Worm (Caenorhabditis elegans) whole organism, young adult: ENCODE measurements around the gene sri-77.
"Not testable (repeated sequence)": the region's sequence is repeated elsewhere in the genome, so short reads cannot be mapped to it uniquely, and the experiment has no call there.

Experiments used
- F23B12.7 ChIP-seq: sonication (generic microtip); optimal IDR thresholded peaks from 2 replicates; lab custom pipeline; 2017; ENCODE audit warnings: missing genetic modification characterization, mild to moderate bottlenecking, missing compliant biosample characterization, antibody characterized with exemption, moderate library complexity; ENCODE audit not compliant: insufficient read depth
- F37B4.10 ChIP-seq: fragments of 200-800 bp; sonication (Bioruptor generic); IDR thresholded peaks from 2 replicates; pipeline ENCODE4 v1.3.6; 2022; ENCODE audit warnings: missing genetic modification characterization, missing compliant biosample characterization
- F49E8.2 ChIP-seq: sonication (generic microtip); optimal IDR thresholded peaks from 3 replicates; lab custom pipeline; 2017; ENCODE audit warnings: missing genetic modification characterization, mild to moderate bottlenecking, missing compliant biosample characterization, antibody characterized with exemption, moderate library complexity; ENCODE audit not compliant: insufficient read depth
- F52B5.7 ChIP-seq: sonication (generic microtip); optimal IDR thresholded peaks from 2 replicates; lab custom pipeline; 2016; ENCODE audit warnings: mild to moderate bottlenecking, missing genetic modification characterization, missing compliant biosample characterization
- F55B11.4 ChIP-seq: sonication (generic microtip); optimal IDR thresholded peaks from 2 replicates; lab custom pipeline; 2016; ENCODE audit warnings: missing compliant biosample characterization, missing genetic modification characterization, borderline replicate concordance; ENCODE audit not compliant: insufficient read depth
- T07F8.4 ChIP-seq: sonication (generic microtip); optimal IDR thresholded peaks from 2 replicates; lab custom pipeline; 2016; ENCODE audit warnings: mild to moderate bottlenecking, missing genetic modification characterization, moderate library complexity, missing compliant biosample characterization
- T26A5.8 ChIP-seq: sonication (generic microtip); optimal IDR thresholded peaks from 2 replicates; lab custom pipeline; 2016; ENCODE audit warnings: missing genetic modification characterization, missing compliant biosample characterization
- ZK185.1 ChIP-seq: sonication (generic microtip); optimal IDR thresholded peaks from 2 replicates; lab custom pipeline; 2016; ENCODE audit warnings: mild to moderate bottlenecking, missing genetic modification characterization, missing compliant biosample characterization; ENCODE audit not compliant: poor library complexity, severe bottlenecking
- attf-6 ChIP-seq: fragments of 200-800 bp; sonication (Bioruptor generic); IDR thresholded peaks from 2 replicates; pipeline ENCODE4 v1.3.6; 2022; ENCODE audit warnings: missing genetic modification reagents, missing genetic modification characterization, missing compliant biosample characterization
- bed-2 ChIP-seq: fragments of 200-800 bp; sonication (Bioruptor generic); IDR thresholded peaks from 2 replicates; pipeline ENCODE4 v1.3.6; 2022; ENCODE audit warnings: missing genetic modification reagents, missing genetic modification characterization, missing compliant biosample characterization
- ceh-100 ChIP-seq: fragments of 200-800 bp; sonication (Bioruptor generic); IDR thresholded peaks from 2 replicates; pipeline ENCODE4 v1.3.6; 2022; ENCODE audit warnings: missing genetic modification reagents, missing genetic modification characterization, missing compliant biosample characterization
- ceh-27 ChIP-seq: fragments of 200-800 bp; sonication (Bioruptor generic); optimal IDR thresholded peaks from 2 replicates; lab custom pipeline; 2018; ENCODE audit warnings: mild to moderate bottlenecking, missing genetic modification characterization, moderate library complexity, missing compliant biosample characterization
- dpl-1 ChIP-seq: fragments of 150-350 bp; optimal IDR thresholded peaks from 2 replicates; lab custom pipeline; 2014; ENCODE audit warnings: missing biosample characterization, missing genetic modification reagents, missing genetic modification characterization
- efl-1 ChIP-seq: fragments of 150-350 bp; optimal IDR thresholded peaks from 2 replicates; lab custom pipeline; 2014; ENCODE audit warnings: missing biosample characterization, missing genetic modification reagents, missing genetic modification characterization
- hlh-12 ChIP-seq: sonication (generic microtip); optimal IDR thresholded peaks from 2 replicates; lab custom pipeline; 2016; ENCODE audit warnings: missing genetic modification characterization, missing compliant biosample characterization
- hmg-20 ChIP-seq: fragments of 200-800 bp; sonication (Bioruptor generic); IDR thresholded peaks from 2 replicates; pipeline ENCODE4 v1.3.6; 2022; ENCODE audit warnings: missing genetic modification reagents, missing genetic modification characterization, missing compliant biosample characterization
- hrde-1 ChIP-seq: sonication (generic microtip); optimal IDR thresholded peaks from 2 replicates; lab custom pipeline; 2016; ENCODE audit warnings: missing genetic modification characterization, mild to moderate bottlenecking, missing compliant biosample characterization, moderate library complexity, missing genotype, missing genetic modification reagents, borderline replicate concordance
- lin-26 ChIP-seq: fragments of 200-800 bp; sonication (Bioruptor generic); IDR thresholded peaks from 2 replicates; pipeline ENCODE4 v1.3.6; 2022; ENCODE audit warnings: missing genetic modification reagents, missing genetic modification characterization, missing compliant biosample characterization
- lin-54 ChIP-seq: fragments of 200-800 bp; sonication (Bioruptor generic); optimal IDR thresholded peaks from 2 replicates; lab custom pipeline; 2018; ENCODE audit warnings: mild to moderate bottlenecking, missing genetic modification characterization, missing compliant biosample characterization
- mcd-1 ChIP-seq: fragments of 200-800 bp; sonication (Bioruptor generic); IDR thresholded peaks from 2 replicates; pipeline ENCODE4 v1.3.6; 2022; ENCODE audit warnings: missing genetic modification reagents, missing genetic modification characterization, missing compliant biosample characterization
- nhr-80 ChIP-seq: sonication (generic microtip); optimal IDR thresholded peaks from 2 replicates; lab custom pipeline; 2016; ENCODE audit warnings: missing genetic modification characterization, missing compliant biosample characterization
- pbrm-1 ChIP-seq: fragments of 200-800 bp; sonication (Bioruptor generic); IDR thresholded peaks from 2 replicates; pipeline ENCODE4 v1.3.6; 2022; ENCODE audit warnings: missing genetic modification reagents, missing genetic modification characterization, missing compliant biosample characterization
- snpc-1.1 ChIP-seq: sonication (generic microtip); optimal IDR thresholded peaks from 2 replicates; lab custom pipeline; 2017; ENCODE audit warnings: missing genetic modification characterization, mild to moderate bottlenecking, missing compliant biosample characterization, antibody characterized with exemption, moderate library complexity, missing genotype, missing genetic modification reagents; ENCODE audit not compliant: insufficient read depth
- snpc-4 ChIP-seq, 5 experiments: fragments of 150-350 bp in 1 of 5; sonication (generic microtip) in 4 of 5; optimal IDR thresholded peaks; 2 replicates each; lab custom pipeline; 2014 to 2018; ENCODE audit warnings: missing genetic modification characterization in 5 of 5, missing biosample characterization in 3 of 5, antibody characterized with exemption in 2 of 5, mild to moderate bottlenecking in 2 of 5, missing compliant biosample characterization in 2 of 5, missing genotype in 2 of 5, moderate library complexity in 2 of 5, missing genetic modification reagents in 1 of 5
- somi-1 ChIP-seq: fragments of 200-800 bp; sonication (Bioruptor generic); optimal IDR thresholded peaks from 2 replicates; lab custom pipeline; 2018; ENCODE audit warnings: mild to moderate bottlenecking, missing genetic modification characterization, missing compliant biosample characterization
- tbx-9 ChIP-seq: sonication (generic microtip); optimal IDR thresholded peaks from 2 replicates; lab custom pipeline; 2016; ENCODE audit warnings: borderline replicate concordance, missing genetic modification characterization, inconsistent platforms, missing compliant biosample characterization
- tlf-1 ChIP-seq: fragments of 200-800 bp; sonication (Bioruptor generic); optimal IDR thresholded peaks from 2 replicates; lab custom pipeline; 2018; ENCODE audit warnings: mild to moderate bottlenecking, missing genetic modification characterization, missing compliant biosample characterization
- zfh-2 ChIP-seq: fragments of 200-800 bp; sonication (Bioruptor generic); conservative IDR thresholded peaks from 2 replicates; pipeline ENCODE4 v1.3.6; 2022; ENCODE audit warnings: missing genetic modification reagents, missing genetic modification characterization, missing compliant biosample characterization
- ztf-3 ChIP-seq: fragments of 200-800 bp; sonication (Bioruptor generic); optimal IDR thresholded peaks from 2 replicates; lab custom pipeline; 2018; ENCODE audit warnings: mild to moderate bottlenecking, missing genetic modification characterization, missing compliant biosample characterization
- ztf-6 ChIP-seq: fragments of 200-800 bp; sonication (Bioruptor generic); IDR thresholded peaks from 2 replicates; pipeline ENCODE4 v1.3.6; 2022; ENCODE audit warnings: missing genetic modification reagents, missing genetic modification characterization, missing compliant biosample characterization

The sri-77 gene

ce11 chrII:2644498-2644897 is 39.3 kb upstream of the sri-77 start, which contains the start of gene F22E5.11:
F22E5.11 (minus strand) TSS chrII:2644598.
- no peak for TF ChIP-seq T07F8.4 (tag; lab: Kevin White, UChicago)
- no peak for TF ChIP-seq F49E8.2
- no peak for TF ChIP-seq somi-1 (GFP tag; lab: Kevin White, UChicago)
- TF ChIP-seq pbrm-1 (GFP tag; lab: Robert Waterston, UW), result no peak

ce11 chrII:2641777-2642176 is 36.6 kb upstream of the sri-77 start, which contains the start of gene F22E5.7:
F22E5.7 (plus strand) TSS chrII:2642077.
- TF ChIP-seq zfh-2 (GFP tag; lab: Robert Waterston, UW), result no peak
- no peak for TF ChIP-seq ceh-100
- no peak for TF ChIP-seq nhr-80 (tag; lab: Kevin White, UChicago)
- no peak for TF ChIP-seq bed-2 (GFP tag; lab: Robert Waterston, UW)
- TF ChIP-seq pbrm-1 (GFP tag; lab: Robert Waterston, UW), result no peak
- TF ChIP-seq hrde-1, result no peak
- TF ChIP-seq attf-6 (GFP tag; lab: Robert Waterston, UW), result no peak
- TF ChIP-seq hmg-20, result no peak
- no peak for TF ChIP-seq F55B11.4
- TF ChIP-seq snpc-1.1, result no peak

- TF ChIP-seq F37B4.10 (GFP tag; lab: Robert Waterston, UW), result no peak
- TF ChIP-seq snpc-4 (GFP tag; optimal IDR thresholded peaks at IDR 0.05; lab: Kevin White, UChicago), result no peak
- no peak for TF ChIP-seq snpc-4 (tag; optimal IDR thresholded peaks at IDR 0.05; lab: Kevin White, UChicago)
Measured at ce11 chrII:2640982-2641381, 35.8 kb upstream of the sri-77 start, which contains the start of gene F22E5.23. F22E5.23 (plus strand) TSS chrII:2641282.

- TF ChIP-seq tlf-1 (GFP tag; lab: Kevin White, UChicago); nhr-80 (tag; lab: Kevin White, UChicago); hlh-12 (tag; lab: Kevin White, UChicago): not testable (repeated sequence)
- TF ChIP-seq, all 124 proteins: peak for 0; not testable (repeated sequence) for 124
Measured at ce11 chrII:2639401-2640088, 34.3 kb upstream of the sri-77 start, which contains the start of gene F22E5.8. F22E5.8 (plus strand) TSS chrII:2640038.

DNA sequence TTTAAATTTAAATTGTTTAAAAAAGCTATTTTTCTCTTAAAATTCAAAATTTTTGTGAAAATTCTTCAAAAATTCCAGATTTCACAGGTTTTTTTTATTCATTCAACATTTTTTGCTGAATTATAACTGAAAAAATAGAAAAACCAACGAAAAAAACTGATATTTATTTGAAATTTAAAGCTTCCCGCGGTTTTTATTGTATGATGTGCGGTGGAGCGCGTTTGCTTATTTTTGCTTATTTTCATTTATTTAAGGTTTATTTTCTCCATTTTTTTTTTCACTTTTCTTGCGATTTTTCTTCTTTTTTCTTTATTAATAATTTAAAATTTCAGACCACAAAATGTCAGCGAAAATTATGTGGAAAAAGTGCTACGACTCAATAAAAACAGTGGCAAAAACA is 32.8 kb upstream of the sri-77 start, which contains the start of gene F22E5.9:
Gene F22E5.9 (plus strand): TSS at position 327 of the 400 bp plus-strand sequence.
- TF ChIP-seq dpl-1 (GFP tag; lab: Kevin White, UChicago) (peak; percentile 54), lin-54 (GFP tag; lab: Kevin White, UChicago) (peak; percentile 50), lin-26 (GFP tag; lab: Robert Waterston, UW) (no peak), T26A5.8 (tag; lab: Kevin White, UChicago) (no peak), efl-1 (GFP tag; lab: Kevin White, UChicago) (peak; percentile 30), mcd-1 (GFP tag; lab: Robert Waterston, UW) (peak; percentile 85)

DNA sequence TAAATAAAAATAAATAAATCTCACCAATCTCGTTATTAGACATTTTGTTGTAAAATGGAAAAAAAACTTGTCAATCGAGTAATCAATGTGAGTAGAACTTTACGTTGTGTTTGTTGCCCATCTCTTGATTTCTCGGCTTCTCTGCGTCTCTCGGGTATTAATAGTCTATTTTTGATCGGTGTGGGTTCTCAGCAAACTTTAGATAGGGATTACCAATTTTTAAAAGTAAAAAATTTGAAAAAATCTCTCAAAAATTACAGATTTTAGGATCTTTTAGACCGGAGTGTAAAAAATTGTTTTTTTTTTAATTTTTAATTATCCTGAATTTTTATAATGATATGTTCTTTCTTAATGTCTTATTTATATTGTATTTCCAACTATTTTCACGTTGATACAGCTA is 32.1 kb upstream of the sri-77 start, which contains the start of gene F22E5.21:
Gene F22E5.21 (minus strand): TSS at position 101 of the 400 bp plus-strand sequence.
- TF ChIP-seq ZK185.1 (tag; lab: Kevin White, UChicago) (no peak), ztf-6 (GFP tag; lab: Robert Waterston, UW) (no peak), ceh-27 (no peak), ztf-3 (GFP tag; lab: Kevin White, UChicago) (no peak), F23B12.7 (no peak), T07F8.4 (tag; lab: Kevin White, UChicago) (no peak), F52B5.7 (no peak), tbx-9 (no peak)
